Worm (Caenorhabditis elegans): Measurements from ENCODE around the gene dod-3.

DNA sequence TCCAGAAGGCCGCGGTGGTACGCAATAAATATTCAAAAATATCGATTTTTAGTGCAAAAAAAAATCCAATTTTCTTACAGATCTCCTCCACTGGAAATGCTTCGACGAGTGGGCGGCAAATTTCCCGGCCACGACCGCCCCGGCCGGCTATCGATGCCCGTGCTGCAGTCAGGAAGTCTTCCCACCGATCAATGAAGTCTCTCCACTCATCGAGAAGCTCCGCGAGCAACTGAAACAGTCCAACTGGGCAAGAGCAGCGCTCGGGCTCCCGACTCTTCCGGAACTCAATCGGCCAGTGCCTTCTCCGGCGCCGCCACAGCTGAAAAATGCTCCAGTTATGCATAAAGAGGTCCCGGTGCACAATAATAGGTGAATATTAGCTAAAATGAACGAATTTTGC, 35.0 kb downstream of the dod-3 start, which contains the start of gene Y45G12B.3:
- no peak for TF ChIP-seq snpc-4 (tag; optimal IDR thresholded peaks at IDR 0.05)
- TF ChIP-seq lin-13 (tag; optimal IDR thresholded peaks at IDR 0.05) = no peak
- TF ChIP-seq mep-1 (tag; optimal IDR thresholded peaks at IDR 0.05) = no peak
- no peak for TF ChIP-seq drap-1 (GFP tag; optimal IDR thresholded peaks at IDR 0.05)
- TF ChIP-seq nhr-76 (tag; optimal IDR thresholded peaks at IDR 0.05) = no peak
- no peak for TF ChIP-seq cnd-1 (tag; optimal IDR thresholded peaks at IDR 0.05)
- no peak for TF ChIP-seq unc-62 (GFP tag; optimal IDR thresholded peaks at IDR 0.05)
- TF ChIP-seq ces-1 (GFP tag; optimal IDR thresholded peaks at IDR 0.05) = no peak
- TF ChIP-seq sem-2 (GFP tag; optimal IDR thresholded peaks at IDR 0.05) = no peak
- TF ChIP-seq lsy-2 (tag; optimal IDR thresholded peaks at IDR 0.05) = no peak
- TF ChIP-seq ham-2 (GFP tag; optimal IDR thresholded peaks at IDR 0.05) = no peak
- no peak for TF ChIP-seq sptf-1 (tag; optimal IDR thresholded peaks at IDR 0.05)
- no peak for TF ChIP-seq hlh-1 (tag; optimal IDR thresholded peaks at IDR 0.05)
